Fruit fly (Drosophila melanogaster): ENCODE results near the gene eIF4G1.

The eIF4G1 gene

dm6 chr4:866437-867216, 63.9 kb downstream of the eIF4G1 start, which contains the start of gene Gyf (continued):
- TF ChIP-seq CG7357 (GFP tag; IDR thresholded peaks at IDR 0.05), result peak; percentile 99
- peak; percentile 99 for TF ChIP-seq CG1603 (tag; optimal IDR thresholded peaks at IDR 0.05)
- peak in 1 of 2 experiments; percentile 52 for TF ChIP-seq eve (GFP tag; optimal IDR thresholded peaks at IDR 0.05)
- TF ChIP-seq gsb (GFP tag; IDR thresholded peaks at IDR 0.05), result no peak
- TF ChIP-seq CG14965 (GFP tag; optimal IDR thresholded peaks at IDR 0.05; ENCODE audit: borderline replicate concordance), result no peak
- peak; percentile 40 for TF ChIP-seq CHES-1-like (GFP tag; optimal IDR thresholded peaks at IDR 0.05)
- no peak for TF ChIP-seq CG6854 (GFP tag; optimal IDR thresholded peaks at IDR 0.05)
- TF ChIP-seq Med (GFP tag), result peak; percentile 86
- TF ChIP-seq amos (GFP tag; IDR thresholded peaks at IDR 0.05; ENCODE audit: partially characterized antibody), result no peak
- TF ChIP-seq prd (optimal IDR thresholded peaks at IDR 0.05), result no peak
- TF ChIP-seq prd (GFP tag; IDR thresholded peaks at IDR 0.05), result no peak
- TF ChIP-seq CG14710 (tag; optimal IDR thresholded peaks at IDR 0.05), result peak; percentile 65
- TF ChIP-seq CG4617 (GFP tag; optimal IDR thresholded peaks at IDR 0.05; ENCODE audit: borderline replicate concordance), result peak; percentile 47
- peak; percentile 66 for TF ChIP-seq phol (tag; optimal IDR thresholded peaks at IDR 0.05)
- TF ChIP-seq dimm (GFP tag; IDR thresholded peaks at IDR 0.05), result no peak
- TF ChIP-seq org-1 (GFP tag; optimal IDR thresholded peaks at IDR 0.05), result no peak
- TF ChIP-seq Abd-B (GFP tag; optimal IDR thresholded peaks at IDR 0.05), result no peak
- TF ChIP-seq CG13775 (GFP tag; optimal IDR thresholded peaks at IDR 0.05), result peak; percentile 27
- no peak for TF ChIP-seq CG4424 (GFP tag; optimal IDR thresholded peaks at IDR 0.05)
- TF ChIP-seq sens (GFP tag), result peak; percentile 74
- peak; percentile 37 for TF ChIP-seq CG2712 (tag; optimal IDR thresholded peaks at IDR 0.05)
- peak; percentile 31 for TF ChIP-seq Sry-β (GFP tag; optimal IDR thresholded peaks at IDR 0.05)
- 0 out of 2 replicates have a peak, but pooled peaks have one; percentile 23 for TF ChIP-seq Ada2b (GFP tag; IDR thresholded peaks at IDR 0.05)
- peak; percentile 23 for TF ChIP-seq Mad (GFP tag; optimal IDR thresholded peaks at IDR 0.05)
- no peak for TF ChIP-seq CG7839 (tag; optimal IDR thresholded peaks at IDR 0.05)
- peak; percentile 100 for TF ChIP-seq CG11723 (GFP tag; optimal IDR thresholded peaks at IDR 0.05)
- no peak for TF ChIP-seq Lpt (GFP tag; optimal IDR thresholded peaks at IDR 0.05)
- no peak for TF ChIP-seq lov (optimal IDR thresholded peaks at IDR 0.05)
- no peak for TF ChIP-seq lov (GFP tag; IDR thresholded peaks at IDR 0.05)
- TF ChIP-seq stc (GFP tag; IDR thresholded peaks at IDR 0.05), result no peak
- no peak for TF ChIP-seq Awh (GFP tag; IDR thresholded peaks at IDR 0.05)
- no peak for TF ChIP-seq CG4730 (GFP tag; IDR thresholded peaks at IDR 0.05)
- peak; percentile 33 for TF ChIP-seq HLH54F (GFP tag; optimal IDR thresholded peaks at IDR 0.05)
- no peak for TF ChIP-seq CG7928 (GFP tag; optimal IDR thresholded peaks at IDR 0.05)
- no peak for TF ChIP-seq Side (GFP tag; optimal IDR thresholded peaks at IDR 0.05)
- 0 out of 2 replicates have a peak, but pooled peaks have one; percentile 29 for TF ChIP-seq CG11085 (GFP tag; IDR thresholded peaks at IDR 0.05)
- TF ChIP-seq CG8944 (GFP tag; optimal IDR thresholded peaks at IDR 0.05), result peak; percentile 52
- peak; percentile 12 for TF ChIP-seq CG18764 (GFP tag; optimal IDR thresholded peaks at IDR 0.05)
- no peak for TF ChIP-seq B-H1 (GFP tag; IDR thresholded peaks at IDR 0.05)
- TF ChIP-seq CG2120 (GFP tag; optimal IDR thresholded peaks at IDR 0.05), result peak; percentile 21
- no peak for TF ChIP-seq slp2 (GFP tag; optimal IDR thresholded peaks at IDR 0.05)
- peak; percentile 75 for TF ChIP-seq CG33213 (GFP tag; optimal IDR thresholded peaks at IDR 0.05)
- TF ChIP-seq Mrtf (GFP tag; IDR thresholded peaks at IDR 0.05), result no peak
- no peak for TF ChIP-seq gem (tag; optimal IDR thresholded peaks at IDR 0.05)
- no peak for TF ChIP-seq Deaf1 (tag; optimal IDR thresholded peaks at IDR 0.05)
- TF ChIP-seq mam (GFP tag; optimal IDR thresholded peaks at IDR 0.05), result peak; percentile 49
- peak in 1 of 3 experiments; percentile 61 for TF ChIP-seq Stat92E (GFP tag; optimal IDR thresholded peaks at IDR 0.05)
- peak; percentile 95 for TF ChIP-seq row (GFP tag; IDR thresholded peaks at IDR 0.05)
- TF ChIP-seq zen (tag; optimal IDR thresholded peaks at IDR 0.05), result peak; percentile 59
- TF ChIP-seq Sry-δ (GFP tag; optimal IDR thresholded peaks at IDR 0.05), result peak; percentile 70
- no peak for TF ChIP-seq maf-S (GFP tag; optimal IDR thresholded peaks at IDR 0.05)
